Fruit fly (Drosophila melanogaster) whole organism, embryonic: ENCODE results near the gene Drice.

Source experiments
- Atf6 ChIP-seq: fragments of 200-800 bp; sonication (Bioruptor generic); IDR thresholded peaks from 2 replicates; pipeline ENCODE4 v1.3.6; 2022; ENCODE audit warnings: missing biosample characterization, missing genetic modification characterization
- Bteb2 ChIP-seq: fragments of 200-800 bp; sonication (Bioruptor generic); optimal IDR thresholded peaks from 2 replicates; lab custom pipeline; 2016; ENCODE audit warnings: missing biosample characterization, missing genetic modification characterization
- C15 ChIP-seq: fragments of 200-800 bp; sonication (Bioruptor generic); IDR thresholded peaks from 3 replicates; pipeline ENCODE4 v1.3.6; 2022; ENCODE audit warnings: missing biosample characterization, missing genetic modification characterization
- CG10209 ChIP-seq: fragments of 200-800 bp; sonication (Bioruptor generic); optimal IDR thresholded peaks from 3 replicates; lab custom pipeline; 2017; ENCODE audit warnings: missing biosample characterization, mild to moderate bottlenecking, missing genetic modification characterization, missing genetic modification reagents
- CG1024 ChIP-seq: fragments of 200-800 bp; sonication (Bioruptor generic); IDR thresholded peaks from 2 replicates; pipeline ENCODE4 v1.3.6; 2022; ENCODE audit warnings: missing biosample characterization, missing genetic modification characterization
- CG10267 ChIP-seq: fragments of 200-800 bp; sonication (Bioruptor generic); optimal IDR thresholded peaks from 2 replicates; lab custom pipeline; 2018; ENCODE audit warnings: missing biosample characterization, mild to moderate bottlenecking, missing genetic modification characterization, moderate library complexity
- CG10366 ChIP-seq: fragments of 200-800 bp; sonication (Bioruptor generic); IDR thresholded peaks from 2 replicates; pipeline ENCODE4 v1.3.6; 2022; ENCODE audit warnings: missing biosample characterization, missing genetic modification characterization
- CG10462 ChIP-seq: fragments of 200-800 bp; sonication (Bioruptor generic); optimal IDR thresholded peaks from 2 replicates; lab custom pipeline; 2016; ENCODE audit warnings: missing biosample characterization, missing genetic modification characterization
- CG10979 ChIP-seq: fragments of 200-800 bp; sonication (Bioruptor generic); optimal IDR thresholded peaks from 2 replicates; lab custom pipeline; 2018; ENCODE audit warnings: missing biosample characterization, mild to moderate bottlenecking, missing genetic modification characterization, moderate library complexity
- CG14050 ChIP-seq: fragments of 200-800 bp; sonication (Bioruptor generic); IDR thresholded peaks from 3 replicates; pipeline ENCODE4 v1.3.6; 2022; ENCODE audit warnings: missing biosample characterization, missing genetic modification characterization
- CG15073 ChIP-seq: fragments of 200-800 bp; sonication (Bioruptor generic); optimal IDR thresholded peaks from 2 replicates; lab custom pipeline; 2016; ENCODE audit warnings: missing biosample characterization, missing genetic modification characterization
- CG16779 ChIP-seq: fragments of 200-800 bp; sonication (Bioruptor generic); IDR thresholded peaks from 2 replicates; pipeline ENCODE4 v1.3.6; 2022; ENCODE audit warnings: missing biosample characterization, missing genetic modification characterization
- CG16815 ChIP-seq: fragments of 200-800 bp; sonication (Bioruptor generic); optimal IDR thresholded peaks from 3 replicates; lab custom pipeline; 2017; ENCODE audit warnings: missing biosample characterization, mild to moderate bottlenecking, missing genetic modification characterization
- CG17385 ChIP-seq: fragments of 200-800 bp; sonication (Bioruptor generic); optimal IDR thresholded peaks from 3 replicates; lab custom pipeline; 2018; ENCODE audit warnings: missing biosample characterization, mild to moderate bottlenecking, missing genetic modification characterization
- CG18011 ChIP-seq: fragments of 200-800 bp; sonication (Bioruptor generic); optimal IDR thresholded peaks from 2 replicates; lab custom pipeline; 2017; ENCODE audit warnings: missing biosample characterization, missing genetic modification characterization, mild to moderate bottlenecking, moderate library complexity, missing genotype
- CG18619 ChIP-seq: fragments of 200-800 bp; sonication (Bioruptor generic); optimal IDR thresholded peaks from 3 replicates; lab custom pipeline; 2017; ENCODE audit warnings: missing biosample characterization, mild to moderate bottlenecking, missing genetic modification characterization
- CG30020 ChIP-seq: fragments of 200-800 bp; optimal IDR thresholded peaks from 2 replicates; lab custom pipeline; 2019; ENCODE audit warnings: missing biosample characterization, mild to moderate bottlenecking, missing genetic modification characterization, moderate library complexity
- CG31224 ChIP-seq: fragments of 200-800 bp; sonication (Bioruptor generic); IDR thresholded peaks from 2 replicates; pipeline ENCODE4 v1.3.6; 2022; ENCODE audit warnings: missing biosample characterization, missing genetic modification characterization
- CG31441 ChIP-seq: fragments of 200-800 bp; sonication (Bioruptor generic); IDR thresholded peaks from 2 replicates; pipeline ENCODE4 v1.3.6; 2022; ENCODE audit warnings: missing biosample characterization, missing genetic modification characterization
- CG32532 ChIP-seq: fragments of 200-800 bp; sonication (Bioruptor generic); IDR thresholded peaks from 2 replicates; pipeline ENCODE4 v1.3.6; 2022; ENCODE audit warnings: missing biosample characterization, missing genetic modification characterization
- CG32772 ChIP-seq: fragments of 200-800 bp; sonication (Bioruptor generic); IDR thresholded peaks from 2 replicates; pipeline ENCODE4 v1.3.6; 2022; ENCODE audit warnings: missing biosample characterization, missing genetic modification characterization
- CG34422 ChIP-seq: fragments of 200-800 bp; sonication (Bioruptor generic); IDR thresholded peaks from 3 replicates; pipeline ENCODE4 v1.3.6; 2022; ENCODE audit warnings: missing biosample characterization, missing genetic modification characterization
- CG42726 ChIP-seq: fragments of 200-800 bp; sonication (Bioruptor generic); IDR thresholded peaks from 2 replicates; pipeline ENCODE4 v1.3.6; 2022; ENCODE audit warnings: missing biosample characterization, missing genetic modification characterization; ENCODE audit not compliant: partially characterized antibody
- CG4282 ChIP-seq: fragments of 200-800 bp; sonication (Bioruptor generic); optimal IDR thresholded peaks from 2 replicates; lab custom pipeline; 2016; ENCODE audit warnings: missing biosample characterization, missing genetic modification characterization
- CG43689 ChIP-seq: fragments of 200-800 bp; sonication (Bioruptor generic); IDR thresholded peaks from 2 replicates; pipeline ENCODE4 v1.3.6; 2022; ENCODE audit warnings: missing biosample characterization, missing genetic modification characterization
- CG4424 ChIP-seq: fragments of 200-800 bp; sonication (Bioruptor generic); optimal IDR thresholded peaks from 3 replicates; lab custom pipeline; 2016; ENCODE audit warnings: missing biosample characterization, missing genetic modification characterization
- CG6272 ChIP-seq: fragments of 200-800 bp; sonication (Bioruptor generic); IDR thresholded peaks from 2 replicates; pipeline ENCODE4 v1.3.6; 2022; ENCODE audit warnings: missing biosample characterization, missing genetic modification characterization
- CG9215 ChIP-seq: fragments of 200-800 bp; sonication (Bioruptor generic); IDR thresholded peaks from 2 replicates; pipeline ENCODE4 v1.3.6; 2022; ENCODE audit warnings: missing biosample characterization, missing genetic modification characterization
- CG9876 ChIP-seq: fragments of 200-800 bp; sonication (Bioruptor generic); optimal IDR thresholded peaks from 2 replicates; lab custom pipeline; 2016; ENCODE audit warnings: missing biosample characterization, missing genetic modification characterization
- CkIIα-i1 ChIP-seq: fragments of 200-800 bp; sonication (Bioruptor generic); IDR thresholded peaks from 2 replicates; pipeline ENCODE4 v1.3.6; 2022; ENCODE audit warnings: missing biosample characterization, missing genetic modification characterization
- Dad ChIP-seq: fragments of 200-800 bp; sonication (Bioruptor generic); optimal IDR thresholded peaks from 3 replicates; lab custom pipeline; 2016; ENCODE audit warnings: missing biosample characterization, missing genetic modification characterization
- Elba2 ChIP-seq: fragments of 200-800 bp; sonication (Bioruptor generic); optimal IDR thresholded peaks from 3 replicates; lab custom pipeline; 2016; ENCODE audit warnings: missing biosample characterization, missing genetic modification characterization
- Fer2 ChIP-seq: fragments of 200-800 bp; sonication (Bioruptor generic); optimal IDR thresholded peaks from 2 replicates; lab custom pipeline; 2018; ENCODE audit warnings: missing biosample characterization, mild to moderate bottlenecking, missing genetic modification characterization, moderate library complexity
- Gug ChIP-seq: fragments of 200-800 bp; sonication (Bioruptor generic); IDR thresholded peaks from 4 replicates; pipeline ENCODE4 v1.3.6; 2022; ENCODE audit warnings: missing biosample characterization, missing genetic modification characterization
- HLH54F ChIP-seq: fragments of 200-800 bp; sonication (Bioruptor generic); optimal IDR thresholded peaks from 3 replicates; lab custom pipeline; 2016; ENCODE audit warnings: missing biosample characterization, missing genetic modification characterization
- Hr39 ChIP-seq: fragments of >200 bp; optimal IDR thresholded peaks from 2 replicates; lab custom pipeline; 2017
- Hr51 ChIP-seq, 2 experiments: fragments of 200-800 bp; sonication (Bioruptor generic); optimal IDR thresholded peaks; 2 replicates in 1 of 2; 3 replicates in 1 of 2; lab custom pipeline; 2016 to 2018; ENCODE audit warnings: missing biosample characterization in 2 of 2, missing genetic modification characterization in 2 of 2, mild to moderate bottlenecking in 1 of 2, moderate library complexity in 1 of 2
- Sry-δ ChIP-seq: fragments of 200-800 bp; sonication (Bioruptor generic); optimal IDR thresholded peaks from 2 replicates; lab custom pipeline; 2016; ENCODE audit warnings: missing biosample characterization, missing genetic modification characterization
- Taf1 ChIP-seq: fragments of 200-800 bp; sonication (Bioruptor generic); IDR thresholded peaks from 2 replicates; pipeline ENCODE4 v1.3.6; 2022; ENCODE audit warnings: missing biosample characterization, missing genetic modification characterization
- Xbp1 ChIP-seq: fragments of 200-800 bp; sonication (Bioruptor generic); optimal IDR thresholded peaks from 3 replicates; lab custom pipeline; 2016; ENCODE audit warnings: missing biosample characterization, mild to moderate bottlenecking, missing genetic modification characterization
- amos ChIP-seq: fragments of 200-800 bp; sonication (Bioruptor generic); IDR thresholded peaks from 2 replicates; pipeline ENCODE4 v1.3.6; 2022; ENCODE audit warnings: missing biosample characterization, missing genetic modification characterization; ENCODE audit not compliant: partially characterized antibody
- fru ChIP-seq: fragments of >200 bp; optimal IDR thresholded peaks from 2 replicates; lab custom pipeline; 2017
- gfzf ChIP-seq: fragments of 200-800 bp; sonication (Bioruptor generic); optimal IDR thresholded peaks from 2 replicates; lab custom pipeline; 2016; ENCODE audit warnings: missing biosample characterization, mild to moderate bottlenecking, missing genetic modification characterization, moderate library complexity
- lilli ChIP-seq: fragments of 200-800 bp; sonication (Bioruptor generic); optimal IDR thresholded peaks from 3 replicates; lab custom pipeline; 2016; ENCODE audit warnings: missing biosample characterization, missing genetic modification characterization
- lola ChIP-seq, 3 experiments: fragments of >200 bp in 2 of 3; fragments of 200-800 bp in 1 of 3; sonication (Bioruptor generic) in 1 of 3; optimal IDR thresholded peaks; 2 replicates each; lab custom pipeline; 2017 to 2019; ENCODE audit warnings: missing biosample characterization in 3 of 3, missing genetic modification characterization in 3 of 3, mild to moderate bottlenecking in 1 of 3, moderate library complexity in 1 of 3
- mam ChIP-seq: fragments of 200-800 bp; sonication (Bioruptor generic); optimal IDR thresholded peaks from 3 replicates; lab custom pipeline; 2016; ENCODE audit warnings: missing biosample characterization, missing genetic modification characterization
- pho ChIP-seq: fragments of 200-800 bp; sonication (Bioruptor generic); optimal IDR thresholded peaks from 2 replicates; lab custom pipeline; 2016; ENCODE audit warnings: missing biosample characterization, missing genetic modification characterization
- stwl ChIP-seq: fragments of 200-800 bp; sonication (Bioruptor generic); optimal IDR thresholded peaks from 3 replicates; lab custom pipeline; 2018; ENCODE audit warnings: missing biosample characterization, mild to moderate bottlenecking, missing genetic modification characterization, moderate library complexity
- unpg ChIP-seq: fragments of 200-800 bp; sonication (Bioruptor generic); optimal IDR thresholded peaks from 3 replicates; lab custom pipeline; 2018; ENCODE audit warnings: missing biosample characterization, mild to moderate bottlenecking, missing genetic modification characterization, moderate library complexity
- wek ChIP-seq: fragments of 200-800 bp; sonication (Bioruptor generic); optimal IDR thresholded peaks from 3 replicates; lab custom pipeline; 2018; ENCODE audit warnings: missing biosample characterization, mild to moderate bottlenecking, missing genetic modification characterization, moderate library complexity
- zen ChIP-seq: fragments of 200-800 bp; sonication (Bioruptor generic); optimal IDR thresholded peaks from 3 replicates; lab custom pipeline; 2018; ENCODE audit warnings: missing biosample characterization, mild to moderate bottlenecking, missing genetic modification characterization, moderate library complexity

Drice gene

dm6 chr3R:29773833-29774324, 25.6 kb upstream of the Drice start (continued):
- TF ChIP-seq CG10267 (tag; lab: Kevin White, UChicago) (no peak), lilli (peak; percentile 90), CG42726 (GFP tag; lab: Robert Waterston, UW) (no peak), pho (peak; percentile 86), fru (lab: Kevin White, UChicago) (no peak), CG10979 (tag; lab: Kevin White, UChicago) (peak; percentile 45), CG4424 (GFP tag; lab: Kevin White, UChicago) (peak; percentile 64), Elba2 (GFP tag; lab: Kevin White, UChicago) (peak; percentile 67), Xbp1 (GFP tag; lab: Kevin White, UChicago) (peak; percentile 72), CG10462 (GFP tag; lab: Kevin White, UChicago) (peak; percentile 32), amos (GFP tag; lab: Robert Waterston, UW) (no peak), CG4282 (GFP tag; lab: Kevin White, UChicago) (peak; percentile 57), Sry-δ (peak; percentile 2), Hr51 (GFP tag; optimal IDR thresholded peaks at IDR 0.05; lab: Kevin White, UChicago) (peak; percentile 74 to 82), CG10366 (GFP tag; lab: Robert Waterston, UW) (peak; percentile 66), CG6272 (GFP tag; lab: Robert Waterston, UW) (peak; percentile 21; the same call in 1 of the 2 replicates), mam (GFP tag; lab: Kevin White, UChicago) (peak; percentile 84), CG31441 (GFP tag; lab: Robert Waterston, UW) (peak; percentile 54; the same call in 1 of the 2 replicates), Atf6 (peak; percentile 63), Fer2 (tag; lab: Kevin White, UChicago) (peak; percentile 62), HLH54F (GFP tag; lab: Kevin White, UChicago) (peak; percentile 89), CG43689 (peak; percentile 67), CG9215 (GFP tag; lab: Robert Waterston, UW) (peak; percentile 82), CG31224 (GFP tag; lab: Robert Waterston, UW) (peak; percentile 64; the same call in 1 of the 2 replicates), Bteb2 (GFP tag; lab: Kevin White, UChicago) (peak; percentile 41), CG30020 (no peak), Taf1 (peak; percentile 80; the same call in 1 of the 2 replicates), CG9876 (no peak), CG32532 (GFP tag; lab: Robert Waterston, UW) (peak; percentile 82), stwl (tag; lab: Kevin White, UChicago) (no peak), unpg (GFP tag; lab: Kevin White, UChicago) (peak; percentile 53), CG18011 (GFP tag; lab: Kevin White, UChicago) (peak; percentile 25), CG16815 (peak; percentile 77), CG15073 (no peak), CG18619 (peak; percentile 78), CG16779 (GFP tag; lab: Robert Waterston, UW) (0 out of 2 replicates have a peak, but pooled peaks have one; percentile 6), CG34422 (GFP tag; lab: Robert Waterston, UW) (no peak), CG32772 (GFP tag; lab: Robert Waterston, UW) (peak; percentile 57), C15 (0 out of 3 replicates have a peak, but pooled peaks have one; percentile 18), wek (GFP tag; lab: Kevin White, UChicago) (peak; percentile 0), CG17385 (GFP tag; lab: Kevin White, UChicago) (peak; percentile 67), CG1024 (GFP tag; lab: Robert Waterston, UW) (no peak), lola (GFP tag; optimal IDR thresholded peaks at IDR 0.05; lab: Kevin White, UChicago) (peak in 1 of 3 experiments; percentile 50), gfzf (GFP tag; lab: Kevin White, UChicago) (no peak), Hr39 (lab: Kevin White, UChicago) (no peak), zen (peak; percentile 15), CG10209 (peak; percentile 72), Dad (GFP tag; lab: Kevin White, UChicago) (peak; percentile 26), CkIIα-i1 (GFP tag; lab: Robert Waterston, UW) (no peak), CG14050 (GFP tag; lab: Robert Waterston, UW) (peak; percentile 63; the same call in 2 of the 3 replicates), Gug (GFP tag; lab: Robert Waterston, UW) (peak; percentile 72; the same call in 3 of the 4 replicates)
